Worm (Caenorhabditis elegans): ENCODE measurements around the gene jtr-1.

Gene jtr-1

DNA sequence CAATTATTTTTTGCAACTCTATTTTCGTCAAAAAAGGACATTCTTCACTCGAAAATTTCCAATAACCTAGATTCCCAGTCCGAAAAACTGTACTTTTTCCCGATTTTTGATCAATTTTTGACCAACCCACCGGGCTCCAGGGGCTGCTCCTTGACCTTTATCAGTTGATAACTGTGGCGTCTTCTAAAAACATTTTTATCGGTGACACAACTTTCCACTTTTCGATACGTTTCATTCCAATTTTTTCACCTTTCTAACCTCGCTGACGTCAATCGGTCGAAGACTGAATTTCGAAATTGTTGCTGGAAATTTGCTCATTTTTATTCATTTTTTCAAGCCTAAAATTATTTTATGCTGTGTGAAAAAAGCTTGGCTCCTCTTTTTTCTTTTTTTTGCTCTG, 31.1 kb upstream of the jtr-1 start:
- TF ChIP-seq klf-2 (GFP tag; conservative IDR thresholded peaks at IDR 0.05) = no peak
- TF ChIP-seq cog-1 (tag; optimal IDR thresholded peaks at IDR 0.05) = no peak
- TF ChIP-seq flt-1 (GFP tag; IDR thresholded peaks at IDR 0.05) = no peak
- TF ChIP-seq med-1 (GFP tag; optimal IDR thresholded peaks at IDR 0.05; ENCODE audit: insufficient read depth) = no peak
- TF ChIP-seq ztf-29 (GFP tag; IDR thresholded peaks at IDR 0.05) = no peak
- no peak for TF ChIP-seq ref-1 (GFP tag; conservative IDR thresholded peaks at IDR 0.05)
- no peak for TF ChIP-seq tab-1 (GFP tag; IDR thresholded peaks at IDR 0.05)
- no peak for TF ChIP-seq ztf-23 (GFP tag; IDR thresholded peaks at IDR 0.05)
- no peak for TF ChIP-seq T22C8.4 (GFP tag; IDR thresholded peaks at IDR 0.05)

DNA sequence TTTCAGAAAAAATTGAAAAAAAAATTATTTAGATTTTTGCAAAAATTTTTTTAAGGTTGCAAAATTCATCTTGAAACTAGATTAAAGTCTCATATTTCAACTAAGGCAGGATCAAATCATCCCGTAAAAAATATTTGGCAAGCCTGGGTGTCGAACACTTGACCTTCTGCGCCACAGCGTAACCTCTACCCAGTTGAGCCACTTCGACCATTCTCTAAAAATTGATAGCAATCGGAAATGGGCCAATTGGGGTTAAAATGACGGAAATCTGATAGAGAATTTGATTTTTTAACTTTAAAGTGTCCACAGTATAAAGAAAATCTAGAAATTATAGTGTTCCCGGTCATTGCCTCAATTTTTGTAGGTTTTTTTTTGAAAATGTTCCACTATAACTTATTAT, 30.6 kb upstream of the jtr-1 start:
- TF ChIP-seq tab-1 (GFP tag; IDR thresholded peaks at IDR 0.05) (no peak), ztf-29 (GFP tag; IDR thresholded peaks at IDR 0.05) (no peak), flt-1 (GFP tag; IDR thresholded peaks at IDR 0.05) (no peak), ztf-23 (GFP tag; IDR thresholded peaks at IDR 0.05) (no peak), T22C8.4 (GFP tag; IDR thresholded peaks at IDR 0.05) (no peak), med-1 (GFP tag; optimal IDR thresholded peaks at IDR 0.05; ENCODE audit: insufficient read depth) (no peak), cog-1 (tag; optimal IDR thresholded peaks at IDR 0.05) (no peak), klf-2 (GFP tag; conservative IDR thresholded peaks at IDR 0.05) (no peak), ref-1 (GFP tag; conservative IDR thresholded peaks at IDR 0.05) (no peak)

DNA sequence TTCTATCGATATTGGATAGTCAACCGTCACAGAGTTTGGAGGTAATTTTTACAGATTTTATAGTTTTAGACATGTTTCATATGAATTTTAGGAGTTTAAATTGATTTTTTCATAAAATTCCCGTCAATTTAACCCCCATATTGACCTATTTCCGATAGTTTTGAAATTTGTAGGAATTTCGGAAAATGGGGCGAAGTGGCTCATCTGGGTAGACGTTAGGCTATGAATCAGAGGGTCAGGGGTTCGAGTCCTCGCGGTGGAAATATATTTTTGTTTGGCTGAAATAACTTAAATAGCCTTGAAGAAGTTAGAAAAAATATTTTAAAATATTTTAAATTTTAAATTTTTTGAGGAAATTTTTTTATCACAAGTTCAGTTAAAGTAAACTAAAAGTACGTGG, 29.3 kb upstream of the jtr-1 start:
- no peak for TF ChIP-seq ztf-23 (GFP tag; IDR thresholded peaks at IDR 0.05)
- TF ChIP-seq ref-1 (GFP tag; conservative IDR thresholded peaks at IDR 0.05) = no peak
- no peak for TF ChIP-seq ztf-29 (GFP tag; IDR thresholded peaks at IDR 0.05)
- no peak for TF ChIP-seq tab-1 (GFP tag; IDR thresholded peaks at IDR 0.05)
- no peak for TF ChIP-seq T22C8.4 (GFP tag; IDR thresholded peaks at IDR 0.05)
- no peak for TF ChIP-seq cog-1 (tag; optimal IDR thresholded peaks at IDR 0.05)
- TF ChIP-seq klf-2 (GFP tag; conservative IDR thresholded peaks at IDR 0.05) = no peak
- TF ChIP-seq med-1 (GFP tag; optimal IDR thresholded peaks at IDR 0.05; ENCODE audit: insufficient read depth) = no peak
- no peak for TF ChIP-seq flt-1 (GFP tag; IDR thresholded peaks at IDR 0.05)

DNA sequence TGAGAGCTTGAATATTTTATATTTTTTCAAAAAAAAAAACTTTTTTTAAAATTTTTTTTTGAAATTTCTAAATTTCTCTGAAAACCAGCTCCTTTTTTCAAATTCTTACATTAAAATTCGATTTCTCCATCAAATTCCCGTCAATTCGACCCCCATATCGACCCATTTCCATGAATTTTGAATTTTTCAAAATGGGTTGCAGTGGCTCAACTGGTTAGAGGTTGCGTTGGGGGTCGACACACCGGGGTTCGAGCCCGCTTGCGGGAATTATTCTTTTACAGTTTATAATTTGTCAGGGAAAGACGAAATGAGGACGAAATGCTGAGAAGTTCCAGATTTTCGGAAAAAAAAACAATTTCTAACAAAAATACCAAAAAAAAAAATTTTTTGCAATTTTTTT, 26.7 kb upstream of the jtr-1 start:
- TF ChIP-seq T22C8.4 (GFP tag; IDR thresholded peaks at IDR 0.05) (no peak), cog-1 (tag; optimal IDR thresholded peaks at IDR 0.05) (no peak), ztf-23 (GFP tag; IDR thresholded peaks at IDR 0.05) (no peak), med-1 (GFP tag; optimal IDR thresholded peaks at IDR 0.05; ENCODE audit: insufficient read depth) (no peak), ztf-29 (GFP tag; IDR thresholded peaks at IDR 0.05) (no peak), klf-2 (GFP tag; conservative IDR thresholded peaks at IDR 0.05) (no peak), ref-1 (GFP tag; conservative IDR thresholded peaks at IDR 0.05) (no peak), flt-1 (GFP tag; IDR thresholded peaks at IDR 0.05) (no peak), tab-1 (GFP tag; IDR thresholded peaks at IDR 0.05) (no peak)

DNA sequence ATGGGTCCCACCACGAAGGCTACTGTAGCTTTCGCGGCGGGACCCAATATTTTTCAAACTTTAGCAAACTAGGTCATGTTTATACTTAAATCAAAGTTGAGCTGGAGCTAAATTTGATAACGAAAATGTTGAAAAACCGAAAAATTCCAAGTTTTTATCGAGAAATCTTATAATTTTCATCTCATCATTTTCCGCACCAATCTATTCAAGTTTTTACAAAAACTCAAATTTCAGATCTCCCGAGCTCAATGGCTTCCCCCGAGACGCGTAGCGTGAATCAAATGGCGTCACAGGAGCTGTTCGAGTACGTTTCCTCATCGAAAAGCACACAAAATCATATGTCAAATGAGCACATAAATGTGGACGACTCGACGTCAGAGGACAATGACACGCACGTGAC, 22.8 kb upstream of the jtr-1 start:
- TF ChIP-seq tab-1 (GFP tag; IDR thresholded peaks at IDR 0.05) = no peak
- TF ChIP-seq med-1 (GFP tag; optimal IDR thresholded peaks at IDR 0.05; ENCODE audit: insufficient read depth) = no peak
- no peak for TF ChIP-seq T22C8.4 (GFP tag; IDR thresholded peaks at IDR 0.05)
- TF ChIP-seq ref-1 (GFP tag; conservative IDR thresholded peaks at IDR 0.05) = no peak
- no peak for TF ChIP-seq flt-1 (GFP tag; IDR thresholded peaks at IDR 0.05)
- TF ChIP-seq ztf-29 (GFP tag; IDR thresholded peaks at IDR 0.05) = no peak
- no peak for TF ChIP-seq cog-1 (tag; optimal IDR thresholded peaks at IDR 0.05)
- TF ChIP-seq ztf-23 (GFP tag; IDR thresholded peaks at IDR 0.05) = no peak
- no peak for TF ChIP-seq klf-2 (GFP tag; conservative IDR thresholded peaks at IDR 0.05)

DNA sequence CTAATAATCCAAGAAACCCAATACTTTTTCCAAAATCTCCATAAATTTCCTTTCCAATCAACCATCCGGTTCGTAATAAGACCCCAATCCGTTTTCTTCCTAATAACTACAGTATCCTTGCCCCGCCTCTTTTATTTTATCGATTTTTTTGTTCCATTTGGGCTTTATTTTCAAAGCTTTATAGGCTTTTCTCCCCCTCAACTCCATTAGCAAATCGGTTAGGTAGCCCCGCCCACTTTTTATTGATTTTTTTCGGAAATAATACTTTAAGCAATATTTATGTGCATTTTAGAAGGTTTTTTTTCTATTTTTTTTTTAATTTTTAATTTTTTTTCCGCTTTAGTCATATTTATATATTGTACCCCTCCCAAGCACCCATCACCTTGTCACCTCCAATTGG, 20.7 kb upstream of the jtr-1 start:
- TF ChIP-seq ztf-23 (GFP tag; IDR thresholded peaks at IDR 0.05) (no peak), ztf-29 (GFP tag; IDR thresholded peaks at IDR 0.05) (no peak), flt-1 (GFP tag; IDR thresholded peaks at IDR 0.05) (no peak), T22C8.4 (GFP tag; IDR thresholded peaks at IDR 0.05) (peak; percentile 71), tab-1 (GFP tag; IDR thresholded peaks at IDR 0.05) (no peak), klf-2 (GFP tag; conservative IDR thresholded peaks at IDR 0.05) (no peak), cog-1 (tag; optimal IDR thresholded peaks at IDR 0.05) (no peak), med-1 (GFP tag; optimal IDR thresholded peaks at IDR 0.05; ENCODE audit: insufficient read depth) (no peak)

DNA sequence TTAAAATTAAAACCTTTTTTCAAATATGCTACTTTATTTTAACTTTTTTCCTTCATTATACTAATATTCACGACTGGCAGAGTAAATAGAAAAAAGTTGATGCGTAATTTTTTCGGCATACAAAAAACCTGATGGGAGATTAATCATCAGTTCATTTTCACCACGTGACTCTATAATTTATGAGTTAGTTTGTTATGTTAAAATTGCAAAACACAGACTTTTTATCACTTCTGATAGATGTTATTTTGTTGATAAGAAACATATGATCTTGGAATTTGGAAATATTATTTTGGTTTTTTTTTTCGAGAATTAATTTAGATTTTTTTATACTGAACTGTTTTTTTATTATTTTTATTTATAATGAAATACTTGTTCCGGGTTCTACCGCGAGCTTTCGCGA, 16.8 kb upstream of the jtr-1 start:
- TF ChIP-seq klf-2 (GFP tag; conservative IDR thresholded peaks at IDR 0.05) = no peak

DNA sequence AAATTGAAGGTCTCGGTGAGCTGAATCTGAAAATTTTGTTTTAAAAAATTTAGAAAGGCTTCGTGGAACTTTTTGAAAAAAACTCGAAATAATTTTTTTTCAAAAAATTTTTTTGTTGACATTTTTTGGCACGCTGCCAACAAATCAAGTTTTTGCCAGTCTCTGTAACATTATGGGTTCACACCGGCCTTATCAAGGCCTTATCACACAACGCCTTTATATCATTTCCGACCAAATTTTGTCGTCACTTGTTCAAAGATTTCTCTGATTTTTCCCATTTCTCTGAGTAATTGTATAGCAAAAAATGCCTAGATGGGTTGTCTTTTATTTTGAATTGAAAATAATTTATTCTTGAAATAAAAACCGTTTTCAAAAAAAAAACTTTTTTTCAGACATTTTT, 14.9 kb upstream of the jtr-1 start:
- no peak for TF ChIP-seq ref-1 (GFP tag; conservative IDR thresholded peaks at IDR 0.05)
- no peak for TF ChIP-seq T22C8.4 (GFP tag; IDR thresholded peaks at IDR 0.05)
- no peak for TF ChIP-seq ztf-29 (GFP tag; IDR thresholded peaks at IDR 0.05)
- no peak for TF ChIP-seq klf-2 (GFP tag; conservative IDR thresholded peaks at IDR 0.05)

DNA sequence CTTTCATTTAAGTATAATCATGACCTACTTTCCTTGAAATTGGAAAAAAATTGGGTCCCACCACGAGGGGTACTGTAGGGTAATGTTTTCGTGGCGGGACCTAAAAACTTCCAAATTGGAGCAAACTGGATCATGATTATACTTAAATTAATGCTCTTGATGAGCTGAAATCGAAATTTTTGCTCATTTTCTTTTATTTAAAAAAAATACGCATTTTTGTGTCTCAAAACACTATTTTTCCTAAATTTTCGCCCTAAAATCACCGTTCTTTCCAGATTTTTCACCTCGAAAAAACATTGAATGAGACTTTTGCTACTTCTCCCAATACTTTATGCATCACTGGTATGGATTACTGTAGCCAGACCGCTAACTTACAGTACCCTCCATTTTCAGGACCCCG, 14.5 kb upstream of the jtr-1 start, which contains the start of gene spp-31:
Gene spp-31, plus strand, starts transcription at position 301 of the 400 bp plus-strand sequence.
- TF ChIP-seq klf-2 (GFP tag; conservative IDR thresholded peaks at IDR 0.05) (no peak), cog-1 (tag; optimal IDR thresholded peaks at IDR 0.05) (no peak), ref-1 (GFP tag; conservative IDR thresholded peaks at IDR 0.05) (no peak), T22C8.4 (GFP tag; IDR thresholded peaks at IDR 0.05) (no peak), flt-1 (GFP tag; IDR thresholded peaks at IDR 0.05) (no peak), tab-1 (GFP tag; IDR thresholded peaks at IDR 0.05) (no peak), ztf-29 (GFP tag; IDR thresholded peaks at IDR 0.05) (no peak), med-1 (GFP tag; optimal IDR thresholded peaks at IDR 0.05; ENCODE audit: insufficient read depth) (no peak), ztf-23 (GFP tag; IDR thresholded peaks at IDR 0.05) (no peak)

DNA sequence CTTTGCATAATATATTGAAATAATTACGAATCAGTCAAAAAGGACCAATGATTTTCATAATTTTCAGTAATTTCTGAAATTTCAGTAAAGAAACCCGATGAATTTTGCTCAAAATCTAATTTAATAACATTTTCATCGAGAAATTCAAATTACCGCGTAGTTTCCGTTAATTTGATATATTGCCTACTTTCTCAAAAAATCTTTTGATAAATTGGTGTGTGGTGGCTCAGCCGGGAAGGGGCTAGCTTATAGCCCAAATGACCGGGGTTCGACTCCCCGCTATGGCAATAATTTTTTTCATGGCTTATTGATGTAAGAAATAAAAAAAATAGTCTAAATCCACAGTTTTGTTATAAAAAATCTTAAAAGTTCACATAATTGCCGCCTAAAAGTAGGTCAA, 13.7 kb upstream of the jtr-1 start:
- no peak for TF ChIP-seq cog-1 (tag; optimal IDR thresholded peaks at IDR 0.05)
- no peak for TF ChIP-seq ref-1 (GFP tag; conservative IDR thresholded peaks at IDR 0.05)
- no peak for TF ChIP-seq klf-2 (GFP tag; conservative IDR thresholded peaks at IDR 0.05)
- no peak for TF ChIP-seq ztf-29 (GFP tag; IDR thresholded peaks at IDR 0.05)
- no peak for TF ChIP-seq ztf-23 (GFP tag; IDR thresholded peaks at IDR 0.05)
- no peak for TF ChIP-seq flt-1 (GFP tag; IDR thresholded peaks at IDR 0.05)
- TF ChIP-seq T22C8.4 (GFP tag; IDR thresholded peaks at IDR 0.05) = no peak
- TF ChIP-seq tab-1 (GFP tag; IDR thresholded peaks at IDR 0.05) = no peak
- no peak for TF ChIP-seq med-1 (GFP tag; optimal IDR thresholded peaks at IDR 0.05; ENCODE audit: insufficient read depth)
